Comparison of ENCODE assay signal across 2 worm cellular contexts in genomic region chrIV:11785064-11785840, ce11.
A peak's percentile ranks its signal among the peaks of the same experiment; 100 is the strongest.
TF ChIP-seq lines count a peak whose summit lies in the region.

No protein-coding gene starts in this region.

TF ChIP-seq in whole organism, L1 larva, 84 proteins besides CTCF, POLR2A, EP300 and RAD21 (continued from another document):
- TF ChIP-seq xbp-1 (tag; optimal IDR thresholded peaks at IDR 0.05; lab: Kevin White, UChicago) (no peak), nhr-90 (tag; optimal IDR thresholded peaks at IDR 0.05; lab: Kevin White, UChicago; ENCODE audit: poor library complexity) (no peak), ces-1 (GFP tag; optimal IDR thresholded peaks at IDR 0.05; lab: Kevin White, UChicago) (peak; percentile 11), Y116A8C.19 (tag; optimal IDR thresholded peaks at IDR 0.05; lab: Kevin White, UChicago; ENCODE audit: borderline replicate concordance) (no peak), C34B4.2 (tag; optimal IDR thresholded peaks at IDR 0.05; lab: Kevin White, UChicago) (no peak), lin-13 (GFP tag; optimal IDR thresholded peaks at IDR 0.05; lab: Kevin White, UChicago) (no peak), fos-1 (tag; optimal IDR thresholded peaks at IDR 0.05; lab: Kevin White, UChicago) (no peak), pqm-1 (tag; optimal IDR thresholded peaks at IDR 0.05; lab: Kevin White, UChicago) (no peak), dpl-1 (GFP tag; optimal IDR thresholded peaks at IDR 0.05; lab: Kevin White, UChicago) (no peak), swsn-7 (tag; optimal IDR thresholded peaks at IDR 0.05; lab: Kevin White, UChicago) (no peak), egl-13 (tag; optimal IDR thresholded peaks at IDR 0.05; lab: Kevin White, UChicago) (peak; percentile 16), skn-1 (tag; optimal IDR thresholded peaks at IDR 0.05; lab: Kevin White, UChicago) (no peak), lin-14 (GFP tag; optimal IDR thresholded peaks at IDR 0.05; lab: Kevin White, UChicago) (peak; percentile 58), mdl-1 (tag; optimal IDR thresholded peaks at IDR 0.05; lab: Kevin White, UChicago) (no peak), jun-1 (tag; optimal IDR thresholded peaks at IDR 0.05; lab: Kevin White, UChicago) (no peak), hlh-17 (GFP tag; optimal IDR thresholded peaks at IDR 0.05; lab: Kevin White, UChicago; ENCODE audit: borderline replicate concordance) (no peak), lsy-2 (tag; optimal IDR thresholded peaks at IDR 0.05; lab: Kevin White, UChicago) (no peak), irx-1 (tag; optimal IDR thresholded peaks at IDR 0.05; lab: Kevin White, UChicago) (no peak), fkh-4 (tag; optimal IDR thresholded peaks at IDR 0.05; lab: Kevin White, UChicago; ENCODE audit: borderline replicate concordance) (peak; percentile 90), ztf-4 (tag; optimal IDR thresholded peaks at IDR 0.05; lab: Kevin White, UChicago) (no peak), ceh-88 (GFP tag; IDR thresholded peaks at IDR 0.05; lab: Robert Waterston, UW) (no peak), elt-2 (tag; optimal IDR thresholded peaks at IDR 0.05; lab: Kevin White, UChicago) (no peak), nhr-237 (tag; optimal IDR thresholded peaks at IDR 0.05; lab: Kevin White, UChicago) (no peak), pax-3 (tag; optimal IDR thresholded peaks at IDR 0.05; lab: Kevin White, UChicago) (no peak), C04F5.9 (tag; optimal IDR thresholded peaks at IDR 0.05; lab: Kevin White, UChicago) (no peak), snpc-4 (tag; optimal IDR thresholded peaks at IDR 0.05; lab: Kevin White, UChicago) (no peak), efl-1 (optimal IDR thresholded peaks at IDR 0.05; lab: Kevin White, UChicago) (no peak), efl-1 (GFP tag; optimal IDR thresholded peaks at IDR 0.05 in 1 of 2; lab: Kevin White, UChicago) (no peak), nhr-12 (tag; optimal IDR thresholded peaks at IDR 0.05; lab: Kevin White, UChicago) (no peak), ceh-90 (tag; optimal IDR thresholded peaks at IDR 0.05; lab: Kevin White, UChicago) (no peak), mef-2 (tag; optimal IDR thresholded peaks at IDR 0.05; lab: Kevin White, UChicago) (no peak), zip-4 (GFP tag; optimal IDR thresholded peaks at IDR 0.05; lab: Kevin White, UChicago) (no peak), elt-3 (tag; optimal IDR thresholded peaks at IDR 0.05; lab: Kevin White, UChicago) (no peak), vab-15 (tag; optimal IDR thresholded peaks at IDR 0.05; lab: Kevin White, UChicago) (no peak), nhr-76 (tag; optimal IDR thresholded peaks at IDR 0.05; lab: Kevin White, UChicago) (no peak), dsc-1 (tag; optimal IDR thresholded peaks at IDR 0.05; lab: Kevin White, UChicago) (peak; percentile 98), nhr-19 (GFP tag; conservative IDR thresholded peaks at IDR 0.05; lab: Robert Waterston, UW) (no peak), ceh-82 (tag; optimal IDR thresholded peaks at IDR 0.05; lab: Kevin White, UChicago) (no peak), efl-3 (GFP tag; optimal IDR thresholded peaks at IDR 0.05; lab: Kevin White, UChicago) (no peak), nhr-47 (tag; optimal IDR thresholded peaks at IDR 0.05; lab: Kevin White, UChicago) (no peak), ztf-11 (tag; optimal IDR thresholded peaks at IDR 0.05; lab: Kevin White, UChicago) (no peak), lin-15B (tag; optimal IDR thresholded peaks at IDR 0.05; lab: Kevin White, UChicago) (no peak)

TF ChIP-seq in whole organism, L4 larva, 104 proteins besides CTCF, POLR2A, EP300 and RAD21 (continued from another document):
- no peak for TF ChIP-seq lir-3 (tag; optimal IDR thresholded peaks at IDR 0.05; lab: Kevin White, UChicago)
- no peak for TF ChIP-seq dmd-9 (GFP tag; IDR thresholded peaks at IDR 0.05; lab: Robert Waterston, UW)
- no peak for TF ChIP-seq daf-8 (GFP tag; IDR thresholded peaks at IDR 0.05; lab: Robert Waterston, UW)
- TF ChIP-seq nhr-48 (tag; optimal IDR thresholded peaks at IDR 0.05; lab: Kevin White, UChicago) = no peak
- no peak for TF ChIP-seq ztf-11 (tag; optimal IDR thresholded peaks at IDR 0.05; lab: Kevin White, UChicago)
- no peak for TF ChIP-seq snpc-1.2 (GFP tag; IDR thresholded peaks at IDR 0.05; lab: Robert Waterston, UW)
- TF ChIP-seq daf-19 (GFP tag; conservative IDR thresholded peaks at IDR 0.05; lab: Robert Waterston, UW) = no peak
- TF ChIP-seq ama-1 (optimal IDR thresholded peaks at IDR 0.05; lab: Kevin White, UChicago) = no peak
- no peak for TF ChIP-seq attf-4 (tag; optimal IDR thresholded peaks at IDR 0.05; lab: Kevin White, UChicago)
- peak; percentile 59; the same call in 1 of the 2 replicates for TF ChIP-seq ctbp-1 (GFP tag; IDR thresholded peaks at IDR 0.05; lab: Robert Waterston, UW)
- TF ChIP-seq duxl-1 (tag; optimal IDR thresholded peaks at IDR 0.05; lab: Kevin White, UChicago; ENCODE audit: poor library complexity) = no peak
- no peak for TF ChIP-seq nhr-111 (GFP tag; optimal IDR thresholded peaks at IDR 0.05; lab: Kevin White, UChicago)
- no peak for TF ChIP-seq ZK337.2 (GFP tag; IDR thresholded peaks at IDR 0.05; lab: Robert Waterston, UW)
- no peak for TF ChIP-seq skn-1 (tag; optimal IDR thresholded peaks at IDR 0.05; lab: Kevin White, UChicago)
- TF ChIP-seq ceh-28 (tag; optimal IDR thresholded peaks at IDR 0.05; lab: Kevin White, UChicago) = no peak
- no peak for TF ChIP-seq pqm-1 (tag; optimal IDR thresholded peaks at IDR 0.05; lab: Kevin White, UChicago)
- TF ChIP-seq mxl-2 (GFP tag; conservative IDR thresholded peaks at IDR 0.05; lab: Robert Waterston, UW) = no peak
- no peak for TF ChIP-seq daf-12 (tag; optimal IDR thresholded peaks at IDR 0.05; lab: Kevin White, UChicago)
- no peak for TF ChIP-seq lin-39 (tag; optimal IDR thresholded peaks at IDR 0.05; lab: Kevin White, UChicago)
- no peak for TF ChIP-seq egl-43 (GFP tag; IDR thresholded peaks at IDR 0.05; lab: Robert Waterston, UW)
- no peak for TF ChIP-seq F10B5.3 (tag; optimal IDR thresholded peaks at IDR 0.05; lab: Kevin White, UChicago)
- no peak for TF ChIP-seq hlh-11 (tag; optimal IDR thresholded peaks at IDR 0.05; lab: Kevin White, UChicago)
- TF ChIP-seq tag-97 (GFP tag; IDR thresholded peaks at IDR 0.05; lab: Robert Waterston, UW) = no peak
- TF ChIP-seq nhr-42 (GFP tag; IDR thresholded peaks at IDR 0.05; lab: Robert Waterston, UW) = no peak
- TF ChIP-seq zfp-2 (tag; optimal IDR thresholded peaks at IDR 0.05; lab: Kevin White, UChicago) = no peak
- TF ChIP-seq nhr-237 (tag; optimal IDR thresholded peaks at IDR 0.05; lab: Kevin White, UChicago) = no peak
- no peak for TF ChIP-seq spr-3 (GFP tag; optimal IDR thresholded peaks at IDR 0.05; lab: Kevin White, UChicago)
- no peak for TF ChIP-seq aly-2 (tag; optimal IDR thresholded peaks at IDR 0.05; lab: Kevin White, UChicago)
- no peak for TF ChIP-seq arid-1 (GFP tag; conservative IDR thresholded peaks at IDR 0.05; lab: Robert Waterston, UW)
- no peak for TF ChIP-seq dve-1 (tag; optimal IDR thresholded peaks at IDR 0.05; lab: Kevin White, UChicago; ENCODE audit: insufficient read depth)
- no peak for TF ChIP-seq nhr-11 (tag; optimal IDR thresholded peaks at IDR 0.05; lab: Kevin White, UChicago)
- TF ChIP-seq daf-16 (GFP tag; optimal IDR thresholded peaks at IDR 0.05; lab: Kevin White, UChicago) = no peak
- no peak for TF ChIP-seq daf-16 (tag; optimal IDR thresholded peaks at IDR 0.05; lab: Kevin White, UChicago)
- no peak for TF ChIP-seq cey-2 (tag; optimal IDR thresholded peaks at IDR 0.05; lab: Kevin White, UChicago; ENCODE audit: borderline replicate concordance, insufficient read depth)
- peak in 1 of 2 experiments; percentile 74 for TF ChIP-seq unc-62 (GFP tag; optimal IDR thresholded peaks at IDR 0.05 in 1 of 2; lab: Kevin White, UChicago)
- TF ChIP-seq unc-62 (tag; optimal IDR thresholded peaks at IDR 0.05; lab: Kevin White, UChicago) = no peak
- peak; percentile 17; the same call in 1 of the 2 replicates for TF ChIP-seq set-16 (GFP tag; IDR thresholded peaks at IDR 0.05; lab: Robert Waterston, UW)
- no peak for TF ChIP-seq lin-29 (GFP tag; IDR thresholded peaks at IDR 0.05; lab: Robert Waterston, UW)
- no peak for TF ChIP-seq dmd-8 (GFP tag; IDR thresholded peaks at IDR 0.05; lab: Robert Waterston, UW)
- no peak for TF ChIP-seq ceh-20 (GFP tag; IDR thresholded peaks at IDR 0.05; lab: Robert Waterston, UW)
- no peak for TF ChIP-seq lin-38 (GFP tag; IDR thresholded peaks at IDR 0.05; lab: Robert Waterston, UW)
- no peak for TF ChIP-seq madf-9 (GFP tag; conservative IDR thresholded peaks at IDR 0.05; lab: Robert Waterston, UW)
- no peak for TF ChIP-seq mes-2 (tag; optimal IDR thresholded peaks at IDR 0.05; lab: Kevin White, UChicago; ENCODE audit: poor library complexity, severe bottlenecking)
- TF ChIP-seq nhr-41 (GFP tag; IDR thresholded peaks at IDR 0.05; lab: Robert Waterston, UW) = no peak
- TF ChIP-seq Y75B8A.6 (GFP tag; IDR thresholded peaks at IDR 0.05; lab: Robert Waterston, UW) = no peak
- TF ChIP-seq Y48G9A.11 (GFP tag; IDR thresholded peaks at IDR 0.05; lab: Robert Waterston, UW) = no peak
- TF ChIP-seq lin-15B (tag; optimal IDR thresholded peaks at IDR 0.05; lab: Kevin White, UChicago) = no peak
- TF ChIP-seq unc-39 (tag; optimal IDR thresholded peaks at IDR 0.05; lab: Kevin White, UChicago) = no peak
